Worm (Caenorhabditis elegans): ENCODE data around the gene F40E10.5.

ce11 chrX:14746948-14747347 is 45.4 kb downstream of the F40E10.5 start, which contains the start of gene C05G5.2:
- peak; percentile 70; the same call in 1 of the 2 replicates for TF ChIP-seq flt-1 (GFP tag; IDR thresholded peaks at IDR 0.05)
- no peak for TF ChIP-seq tab-1 (GFP tag; IDR thresholded peaks at IDR 0.05)

Measured in whole organism, midembryonic.